Worm (Caenorhabditis elegans): ENCODE measurements around the gene pph-2.

pph-2 gene

DNA sequence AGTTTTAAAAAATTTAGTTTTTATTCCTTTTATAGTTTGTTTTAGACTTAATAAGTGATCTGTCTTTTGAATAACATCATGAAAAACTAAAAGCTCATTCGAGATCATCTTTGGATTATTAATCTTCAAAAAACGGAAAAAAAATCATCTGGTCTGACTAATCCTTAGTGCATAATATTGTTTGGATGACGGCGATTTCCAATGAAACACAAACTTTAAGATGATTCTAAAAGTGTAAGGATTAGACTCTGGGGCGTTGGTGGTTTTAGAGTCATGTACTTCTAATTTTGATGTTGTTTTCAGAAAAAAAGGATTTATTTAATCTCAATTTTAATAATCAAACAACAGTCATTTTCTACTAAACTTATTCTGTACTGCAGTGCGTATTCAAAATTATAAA is 15.8 kb upstream of the pph-2 start:
- TF ChIP-seq ceh-36 (tag; optimal IDR thresholded peaks at IDR 0.05), result no peak
- TF ChIP-seq sea-1 (GFP tag; conservative IDR thresholded peaks at IDR 0.05), result no peak
- no peak for TF ChIP-seq F13C5.2 (tag; optimal IDR thresholded peaks at IDR 0.05)
- TF ChIP-seq ets-7 (tag; optimal IDR thresholded peaks at IDR 0.05), result no peak
- no peak for TF ChIP-seq ceh-13 (GFP tag; optimal IDR thresholded peaks at IDR 0.05)
- no peak for TF ChIP-seq ama-1 (optimal IDR thresholded peaks at IDR 0.05)
- no peak for TF ChIP-seq flt-1 (GFP tag; IDR thresholded peaks at IDR 0.05)
- TF ChIP-seq tra-4 (tag; optimal IDR thresholded peaks at IDR 0.05), result no peak
- TF ChIP-seq B0310.2 (tag; optimal IDR thresholded peaks at IDR 0.05), result no peak

- TF ChIP-seq B0310.2 (tag; optimal IDR thresholded peaks at IDR 0.05) (no peak), sea-1 (GFP tag; conservative IDR thresholded peaks at IDR 0.05) (no peak), hnd-1 (tag; optimal IDR thresholded peaks at IDR 0.05) (no peak), ceh-36 (tag; optimal IDR thresholded peaks at IDR 0.05) (no peak)
Measured at ce11 chrIV:11892545-11892944, 15.0 kb upstream of the pph-2 start.

ce11 chrIV:11885313-11885712 is 7.7 kb upstream of the pph-2 start, which contains the start of gene let-653:
Gene let-653, plus strand, starts transcription at chrIV:11885613.
- no peak for TF ChIP-seq aly-1 (tag; optimal IDR thresholded peaks at IDR 0.05)
- no peak for TF ChIP-seq hnd-1 (tag; optimal IDR thresholded peaks at IDR 0.05)
- no peak for TF ChIP-seq flt-1 (GFP tag; IDR thresholded peaks at IDR 0.05)
- TF ChIP-seq B0310.2 (tag; optimal IDR thresholded peaks at IDR 0.05), result no peak
- TF ChIP-seq pes-1 (GFP tag; IDR thresholded peaks at IDR 0.05), result no peak
- TF ChIP-seq ceh-36 (tag; optimal IDR thresholded peaks at IDR 0.05), result no peak
- no peak for TF ChIP-seq hmbx-1 (tag; optimal IDR thresholded peaks at IDR 0.05)
- TF ChIP-seq hmg-4 (GFP tag; optimal IDR thresholded peaks at IDR 0.05), result no peak
- TF ChIP-seq F13C5.2 (tag; optimal IDR thresholded peaks at IDR 0.05), result no peak
- no peak for TF ChIP-seq tra-4 (tag; optimal IDR thresholded peaks at IDR 0.05)
- TF ChIP-seq tbx-37 (GFP tag; conservative IDR thresholded peaks at IDR 0.05), result no peak
- TF ChIP-seq tbx-11 (GFP tag; IDR thresholded peaks at IDR 0.05), result no peak
- TF ChIP-seq ets-7 (tag; optimal IDR thresholded peaks at IDR 0.05), result no peak
- TF ChIP-seq scrt-1 (GFP tag; IDR thresholded peaks at IDR 0.05), result no peak

ce11 chrIV:11883478-11883877 is 5.9 kb upstream of the pph-2 start:
- no peak for TF ChIP-seq hmbx-1 (tag; optimal IDR thresholded peaks at IDR 0.05)
- no peak for TF ChIP-seq pes-1 (GFP tag; IDR thresholded peaks at IDR 0.05)
- TF ChIP-seq flt-1 (GFP tag; IDR thresholded peaks at IDR 0.05), result no peak
- no peak for TF ChIP-seq scrt-1 (GFP tag; IDR thresholded peaks at IDR 0.05)
- no peak for TF ChIP-seq B0310.2 (tag; optimal IDR thresholded peaks at IDR 0.05)
- TF ChIP-seq ceh-13 (GFP tag; optimal IDR thresholded peaks at IDR 0.05), result no peak
- TF ChIP-seq tbx-11 (GFP tag; IDR thresholded peaks at IDR 0.05), result no peak
- TF ChIP-seq F13C5.2 (tag; optimal IDR thresholded peaks at IDR 0.05), result no peak
- TF ChIP-seq tbx-37 (GFP tag; conservative IDR thresholded peaks at IDR 0.05), result no peak
- no peak for TF ChIP-seq ets-7 (tag; optimal IDR thresholded peaks at IDR 0.05)
- no peak for TF ChIP-seq ceh-36 (tag; optimal IDR thresholded peaks at IDR 0.05)
- TF ChIP-seq sea-1 (GFP tag; conservative IDR thresholded peaks at IDR 0.05), result no peak

DNA sequence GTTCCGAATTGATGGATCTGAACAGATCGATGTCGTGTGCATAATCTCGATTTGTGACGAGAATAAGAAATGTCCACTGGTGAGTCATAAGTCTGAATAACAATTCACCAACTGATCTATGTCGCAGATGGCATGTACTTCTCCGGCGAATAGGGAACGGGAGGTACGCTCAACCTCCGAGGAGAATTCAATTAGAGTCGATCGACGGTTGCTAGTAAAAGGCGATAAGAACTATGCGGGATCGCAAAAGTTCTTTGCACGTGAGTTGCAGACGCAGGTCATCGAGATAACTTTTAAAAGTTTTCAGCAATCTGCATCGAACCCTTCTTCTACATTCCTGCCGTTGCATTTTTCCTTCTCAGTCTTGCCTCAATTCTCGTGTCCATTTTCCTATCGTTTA is 5.0 kb upstream of the pph-2 start:
- no peak for TF ChIP-seq hmbx-1 (tag; optimal IDR thresholded peaks at IDR 0.05)
- TF ChIP-seq scrt-1 (GFP tag; IDR thresholded peaks at IDR 0.05), result no peak
- no peak for TF ChIP-seq tbx-37 (GFP tag; conservative IDR thresholded peaks at IDR 0.05)
- no peak for TF ChIP-seq ets-7 (tag; optimal IDR thresholded peaks at IDR 0.05)
- no peak for TF ChIP-seq tbx-11 (GFP tag; IDR thresholded peaks at IDR 0.05)

DNA sequence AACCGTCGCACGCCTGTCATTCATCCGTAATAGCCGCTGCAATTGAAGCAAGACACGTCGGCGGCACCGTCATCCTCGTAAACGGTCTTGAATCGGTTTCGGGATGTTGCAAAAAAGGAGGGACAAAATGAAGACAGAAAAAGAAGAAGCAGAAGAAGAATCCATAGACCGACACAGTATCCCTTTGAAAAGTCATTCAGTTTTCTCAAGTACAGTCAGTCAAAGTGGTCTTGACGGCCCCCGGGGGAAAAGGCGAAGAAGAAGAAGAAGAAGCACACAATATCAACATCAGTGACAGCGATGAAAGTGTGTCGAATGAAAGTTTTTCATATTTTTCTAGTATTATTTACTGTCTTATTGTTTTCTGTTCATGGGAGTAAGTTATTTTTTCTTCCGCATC is 675 bp upstream of the pph-2 start, which contains the start of gene cutl-27:
TSS of gene cutl-27 (plus strand) at position 301 of the 400 bp plus-strand sequence.
- no peak for TF ChIP-seq ceh-13 (GFP tag; optimal IDR thresholded peaks at IDR 0.05)
- no peak for TF ChIP-seq F13C5.2 (tag; optimal IDR thresholded peaks at IDR 0.05)
- no peak for TF ChIP-seq hnd-1 (tag; optimal IDR thresholded peaks at IDR 0.05)
- TF ChIP-seq tbx-11 (GFP tag; IDR thresholded peaks at IDR 0.05), result no peak
- no peak for TF ChIP-seq B0310.2 (tag; optimal IDR thresholded peaks at IDR 0.05)
- no peak for TF ChIP-seq tbx-37 (GFP tag; conservative IDR thresholded peaks at IDR 0.05)
- TF ChIP-seq flt-1 (GFP tag; IDR thresholded peaks at IDR 0.05), result no peak

DNA sequence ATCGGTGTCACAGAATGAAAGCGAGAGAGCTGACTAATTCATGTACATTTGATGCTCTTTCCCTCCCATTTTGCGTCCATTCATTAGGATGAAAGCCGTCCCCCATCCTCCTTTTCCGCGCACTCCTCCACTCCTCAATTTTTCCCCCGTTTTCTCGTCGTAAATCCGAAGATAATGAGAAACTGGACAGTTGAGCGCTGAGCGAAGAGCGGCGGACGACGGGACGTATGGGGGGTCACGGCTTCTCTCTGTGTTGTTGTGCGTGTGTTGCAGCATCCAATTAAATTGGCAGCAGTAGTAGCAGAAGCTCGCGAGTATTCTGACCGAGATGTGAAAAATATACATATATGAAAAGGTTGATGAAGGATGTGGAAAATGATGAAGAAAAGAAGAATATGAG is 5.7 kb downstream of the pph-2 start:
- no peak for TF ChIP-seq scrt-1 (GFP tag; IDR thresholded peaks at IDR 0.05)
- TF ChIP-seq hmg-4 (GFP tag; optimal IDR thresholded peaks at IDR 0.05), result peak; percentile 42

ce11 chrIV:11871083-11871482 is 6.5 kb downstream of the pph-2 start:
- TF ChIP-seq tbx-37 (GFP tag; conservative IDR thresholded peaks at IDR 0.05) (no peak), scrt-1 (GFP tag; IDR thresholded peaks at IDR 0.05) (0 out of 2 replicates have a peak, but pooled peaks have one; percentile 41), aly-1 (tag; optimal IDR thresholded peaks at IDR 0.05) (peak; percentile 32)

ce11 chrIV:11868452-11868851 is 9.1 kb downstream of the pph-2 start:
- no peak for TF ChIP-seq flt-1 (GFP tag; IDR thresholded peaks at IDR 0.05)
- TF ChIP-seq F13C5.2 (tag; optimal IDR thresholded peaks at IDR 0.05), result no peak
- TF ChIP-seq ceh-36 (tag; optimal IDR thresholded peaks at IDR 0.05), result no peak
- TF ChIP-seq tbx-37 (GFP tag; conservative IDR thresholded peaks at IDR 0.05), result no peak
- TF ChIP-seq B0310.2 (tag; optimal IDR thresholded peaks at IDR 0.05), result no peak
- TF ChIP-seq hnd-1 (tag; optimal IDR thresholded peaks at IDR 0.05), result no peak
- TF ChIP-seq tra-4 (tag; optimal IDR thresholded peaks at IDR 0.05), result no peak
- TF ChIP-seq scrt-1 (GFP tag; IDR thresholded peaks at IDR 0.05), result no peak
